Fruit fly (Drosophila melanogaster) whole organism, embryonic: ENCODE measurements around the gene Obp19d.

Experiments used
- Bgb ChIP-seq: fragments of 200-800 bp; sonication (Bioruptor generic); IDR thresholded peaks from 2 replicates; pipeline ENCODE4 v1.3.6; 2022; ENCODE audit warnings: missing biosample characterization, missing genetic modification characterization; ENCODE audit not compliant: partially characterized antibody
- CG10959 ChIP-seq: fragments of 200-800 bp; sonication (Bioruptor generic); IDR thresholded peaks from 2 replicates; pipeline ENCODE4 v1.3.6; 2022; ENCODE audit warnings: missing biosample characterization, missing genetic modification characterization
- CG12155 ChIP-seq: fragments of 200-800 bp; sonication (Bioruptor generic); optimal IDR thresholded peaks from 3 replicates; lab custom pipeline; 2016; ENCODE audit warnings: missing biosample characterization, missing genetic modification characterization
- CG12299 ChIP-seq: fragments of 200-800 bp; sonication (Bioruptor generic); optimal IDR thresholded peaks from 2 replicates; lab custom pipeline; 2018; ENCODE audit warnings: missing biosample characterization, mild to moderate bottlenecking, missing genetic modification characterization
- CG14441 ChIP-seq: fragments of 200-800 bp; sonication (Bioruptor generic); IDR thresholded peaks from 2 replicates; pipeline ENCODE4 v1.3.6; 2022; ENCODE audit warnings: missing biosample characterization, missing genetic modification characterization
- CG14860 ChIP-seq: fragments of 200-800 bp; sonication (Bioruptor generic); IDR thresholded peaks from 3 replicates; pipeline ENCODE4 v1.3.6; 2022; ENCODE audit warnings: missing biosample characterization, missing genetic modification characterization; ENCODE audit not compliant: partially characterized antibody
- CG15696 ChIP-seq: fragments of 200-800 bp; sonication (Bioruptor generic); optimal IDR thresholded peaks from 2 replicates; lab custom pipeline; 2019; ENCODE audit warnings: missing biosample characterization, mild to moderate bottlenecking, missing genetic modification characterization, moderate library complexity
- CG1602 ChIP-seq: fragments of 200-800 bp; sonication (Bioruptor generic); optimal IDR thresholded peaks from 3 replicates; lab custom pipeline; 2016; ENCODE audit warnings: missing biosample characterization, missing genetic modification characterization
- CG16813 ChIP-seq: fragments of 200-800 bp; sonication (Bioruptor generic); IDR thresholded peaks from 3 replicates; pipeline ENCODE4 v1.3.6; 2022; ENCODE audit warnings: missing biosample characterization, missing genetic modification characterization; ENCODE audit not compliant: partially characterized antibody
- CG17361 ChIP-seq: fragments of 200-800 bp; sonication (Bioruptor generic); IDR thresholded peaks from 3 replicates; pipeline ENCODE4 v1.3.6; 2022; ENCODE audit warnings: missing biosample characterization, missing genetic modification characterization
- CG3065 ChIP-seq: fragments of 200-800 bp; sonication (Bioruptor generic); optimal IDR thresholded peaks from 2 replicates; lab custom pipeline; 2016; ENCODE audit warnings: missing biosample characterization, missing genetic modification characterization
- CG3281 ChIP-seq: fragments of 200-800 bp; sonication (Bioruptor generic); optimal IDR thresholded peaks from 3 replicates; lab custom pipeline; 2017; ENCODE audit warnings: missing biosample characterization, mild to moderate bottlenecking, missing genetic modification characterization
- CG33557 ChIP-seq: fragments of 200-800 bp; sonication (Bioruptor generic); optimal IDR thresholded peaks from 2 replicates; lab custom pipeline; 2019; ENCODE audit warnings: missing biosample characterization, mild to moderate bottlenecking, missing genetic modification characterization, moderate library complexity
- CG4282 ChIP-seq: fragments of 200-800 bp; sonication (Bioruptor generic); optimal IDR thresholded peaks from 2 replicates; lab custom pipeline; 2016; ENCODE audit warnings: missing biosample characterization, missing genetic modification characterization
- CG5953 ChIP-seq: fragments of 200-800 bp; sonication (Bioruptor generic); IDR thresholded peaks from 2 replicates; pipeline ENCODE4 v1.3.6; 2022; ENCODE audit warnings: missing biosample characterization, missing genetic modification characterization
- CG7372 ChIP-seq: fragments of 200-800 bp; sonication (Bioruptor generic); IDR thresholded peaks from 2 replicates; pipeline ENCODE4 v1.3.6; 2022; ENCODE audit warnings: missing biosample characterization, missing genetic modification characterization
- CG8765 ChIP-seq: fragments of 200-800 bp; sonication (Bioruptor generic); IDR thresholded peaks from 2 replicates; pipeline ENCODE4 v1.3.6; 2022; ENCODE audit warnings: missing biosample characterization, missing genetic modification characterization
- D ChIP-seq, 2 experiments: fragments of 200-800 bp in 1 of 2; fragments of >200 bp in 1 of 2; sonication (Bioruptor generic) in 1 of 2; optimal IDR thresholded peaks; 2 replicates in 1 of 2; 3 replicates in 1 of 2; lab custom pipeline; 2017; ENCODE audit warnings: mild to moderate bottlenecking in 1 of 2, missing biosample characterization in 1 of 2, missing genetic modification characterization in 1 of 2, missing genetic modification reagents in 1 of 2
- Dip2 ChIP-seq: fragments of 200-800 bp; sonication (Bioruptor generic); IDR thresholded peaks from 2 replicates; pipeline ENCODE4 v1.3.6; 2022; ENCODE audit warnings: missing biosample characterization, missing genetic modification characterization
- Drgx ChIP-seq: fragments of 200-800 bp; sonication (Bioruptor generic); IDR thresholded peaks from 2 replicates; pipeline ENCODE4 v1.3.6; 2022; ENCODE audit warnings: missing biosample characterization, missing genetic modification characterization
- E2f1 ChIP-seq: fragments of 200-800 bp; sonication (Bioruptor generic); IDR thresholded peaks from 2 replicates; pipeline ENCODE4 v1.3.6; 2022; ENCODE audit warnings: missing biosample characterization, missing genetic modification characterization
- H15 ChIP-seq: fragments of 200-800 bp; sonication (Bioruptor generic); IDR thresholded peaks from 3 replicates; pipeline ENCODE4 v1.3.6; 2022; ENCODE audit warnings: missing biosample characterization, missing genetic modification characterization
- NC2β ChIP-seq: fragments of 200-800 bp; sonication (Bioruptor generic); optimal IDR thresholded peaks from 2 replicates; lab custom pipeline; 2016; ENCODE audit warnings: missing biosample characterization, missing genetic modification characterization
- PHDP ChIP-seq: fragments of 200-800 bp; sonication (Bioruptor generic); optimal IDR thresholded peaks from 3 replicates; lab custom pipeline; 2018; ENCODE audit warnings: missing biosample characterization, mild to moderate bottlenecking, missing genetic modification characterization, moderate library complexity
- Rx ChIP-seq: fragments of 200-800 bp; sonication (Bioruptor generic); IDR thresholded peaks from 2 replicates; pipeline ENCODE4 v1.3.6; 2022; ENCODE audit warnings: missing biosample characterization, missing genetic modification characterization
- Sry-δ ChIP-seq: fragments of 200-800 bp; sonication (Bioruptor generic); optimal IDR thresholded peaks from 2 replicates; lab custom pipeline; 2016; ENCODE audit warnings: missing biosample characterization, missing genetic modification characterization
- Xrp1 ChIP-seq: fragments of 200-800 bp; sonication (Bioruptor generic); IDR thresholded peaks from 2 replicates; pipeline ENCODE4 v1.3.6; 2022; ENCODE audit warnings: missing biosample characterization, missing genetic modification characterization
- YL-1 ChIP-seq: fragments of 200-800 bp; sonication (Bioruptor generic); optimal IDR thresholded peaks from 3 replicates; lab custom pipeline; 2017; ENCODE audit warnings: missing biosample characterization, mild to moderate bottlenecking, missing genetic modification characterization
- al ChIP-seq: fragments of 200-800 bp; sonication (Bioruptor generic); IDR thresholded peaks from 2 replicates; pipeline ENCODE4 v1.3.6; 2022; ENCODE audit warnings: missing biosample characterization, missing genetic modification characterization
- chn ChIP-seq: fragments of 200-800 bp; sonication (Bioruptor generic); optimal IDR thresholded peaks from 2 replicates; lab custom pipeline; 2016; ENCODE audit warnings: missing biosample characterization, missing genetic modification characterization
- croc ChIP-seq: fragments of 200-800 bp; sonication (Bioruptor generic); conservative IDR thresholded peaks from 3 replicates; pipeline ENCODE4 v1.3.6; 2022; ENCODE audit warnings: missing biosample characterization, missing genetic modification characterization
- esg ChIP-seq: fragments of 200-800 bp; sonication (Bioruptor generic); conservative IDR thresholded peaks from 2 replicates; pipeline ENCODE4 v1.3.6; 2022; ENCODE audit warnings: missing biosample characterization, missing genetic modification characterization
- eyg ChIP-seq: fragments of 200-800 bp; sonication (Bioruptor generic); optimal IDR thresholded peaks from 3 replicates; lab custom pipeline; 2016; ENCODE audit warnings: missing biosample characterization, missing genetic modification characterization
- gsb-n ChIP-seq: fragments of 200-800 bp; sonication (Bioruptor generic); optimal IDR thresholded peaks from 3 replicates; lab custom pipeline; 2018; ENCODE audit warnings: missing biosample characterization, mild to moderate bottlenecking, missing genetic modification characterization
- hb ChIP-seq: fragments of 200-800 bp; sonication (Bioruptor generic); IDR thresholded peaks from 3 replicates; pipeline ENCODE4 v1.3.6; 2022; ENCODE audit warnings: missing biosample characterization, missing genetic modification characterization; ENCODE audit not compliant: partially characterized antibody
- hbn ChIP-seq: fragments of 200-800 bp; sonication (Bioruptor generic); IDR thresholded peaks from 2 replicates; pipeline ENCODE4 v1.3.6; 2022; ENCODE audit warnings: missing biosample characterization, missing genetic modification characterization; ENCODE audit not compliant: partially characterized antibody
- ind ChIP-seq: fragments of 200-800 bp; sonication (Bioruptor generic); optimal IDR thresholded peaks from 3 replicates; lab custom pipeline; 2016; ENCODE audit warnings: missing biosample characterization, missing genetic modification characterization
- inv ChIP-seq: fragments of 200-800 bp; sonication (Bioruptor generic); IDR thresholded peaks from 2 replicates; pipeline ENCODE4 v1.3.6; 2022; ENCODE audit warnings: missing biosample characterization, missing genetic modification characterization; ENCODE audit not compliant: partially characterized antibody
- org-1 ChIP-seq: fragments of 200-800 bp; sonication (Bioruptor generic); optimal IDR thresholded peaks from 2 replicates; lab custom pipeline; 2017; ENCODE audit warnings: missing biosample characterization, missing genetic modification characterization
- pho ChIP-seq: fragments of 200-800 bp; sonication (Bioruptor generic); optimal IDR thresholded peaks from 2 replicates; lab custom pipeline; 2016; ENCODE audit warnings: missing biosample characterization, missing genetic modification characterization
- phol ChIP-seq: fragments of 200-800 bp; sonication (Bioruptor generic); optimal IDR thresholded peaks from 3 replicates; lab custom pipeline; 2018; ENCODE audit warnings: missing biosample characterization, mild to moderate bottlenecking, missing genetic modification characterization, moderate library complexity
- sd ChIP-seq: fragments of 200-800 bp; sonication (Bioruptor generic); optimal IDR thresholded peaks from 3 replicates; lab custom pipeline; 2018; ENCODE audit warnings: missing biosample characterization, mild to moderate bottlenecking, missing genetic modification characterization, moderate library complexity
- sim ChIP-seq: fragments of 200-800 bp; sonication (Bioruptor generic); IDR thresholded peaks from 2 replicates; pipeline ENCODE4 v1.3.6; 2022; ENCODE audit warnings: missing biosample characterization, missing genetic modification characterization
- slbo ChIP-seq: fragments of 200-800 bp; sonication (Bioruptor generic); IDR thresholded peaks from 2 replicates; pipeline ENCODE4 v1.3.6; 2022; ENCODE audit warnings: missing biosample characterization, missing genetic modification characterization
- slou ChIP-seq: fragments of 200-800 bp; sonication (Bioruptor generic); optimal IDR thresholded peaks from 3 replicates; lab custom pipeline; 2016; ENCODE audit warnings: missing biosample characterization, missing genetic modification characterization
- sna ChIP-seq: fragments of 200-800 bp; sonication (Bioruptor generic); IDR thresholded peaks from 2 replicates; pipeline ENCODE4 v1.3.6; 2022; ENCODE audit warnings: missing biosample characterization, missing genetic modification characterization; ENCODE audit not compliant: partially characterized antibody
- tio ChIP-seq: fragments of 200-800 bp; sonication (Bioruptor generic); optimal IDR thresholded peaks from 2 replicates; lab custom pipeline; 2017; ENCODE audit warnings: missing biosample characterization, missing genetic modification characterization, inconsistent platforms
- ttk ChIP-seq: fragments of 200-800 bp; sonication (Bioruptor generic); IDR thresholded peaks from 2 replicates; pipeline ENCODE4 v2.1.2; 2022; ENCODE audit warnings: missing biosample characterization, missing genetic modification characterization
- zfh2 ChIP-seq: fragments of 200-800 bp; sonication (Bioruptor generic); optimal IDR thresholded peaks from 2 replicates; lab custom pipeline; 2016; ENCODE audit warnings: missing biosample characterization, missing genetic modification characterization

Obp19d gene

DNA sequence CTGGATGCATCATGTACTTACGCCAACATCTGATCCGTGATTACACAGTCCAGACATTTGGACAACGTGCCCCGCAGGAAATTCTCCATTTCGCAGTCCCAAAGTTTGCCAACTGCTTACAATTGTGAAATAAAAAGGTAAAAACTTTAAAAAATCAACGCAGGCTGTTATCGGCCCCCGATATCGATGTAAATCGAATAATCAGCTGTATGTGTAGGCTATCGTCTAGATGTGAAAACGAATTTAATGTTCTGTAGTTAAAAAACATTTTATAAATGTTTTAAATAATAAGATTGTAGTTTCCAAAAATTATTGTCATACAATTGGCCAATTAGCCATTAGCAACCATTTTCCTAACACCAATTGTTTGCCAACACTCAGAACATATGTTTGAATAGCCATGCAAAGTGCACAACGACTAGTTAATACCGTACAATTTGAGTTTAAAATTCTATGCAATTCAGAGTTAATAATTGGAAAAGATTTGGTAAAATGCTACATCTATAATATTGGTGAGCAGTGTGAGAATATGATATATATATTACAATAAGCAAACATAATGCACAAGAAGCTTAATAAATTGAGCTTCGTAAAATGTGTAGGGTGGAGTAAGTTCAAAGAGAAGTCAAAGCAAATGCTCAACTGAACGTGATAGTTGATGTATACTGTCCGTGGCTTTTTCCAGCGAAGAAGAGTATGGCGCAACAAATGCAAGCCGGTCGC lies 10.2 kb downstream of the Obp19d start, which contains the start of the genes CG11710 and mal (continued):
- TF ChIP-seq sd, result no peak
- no peak for TF ChIP-seq CG4282 (GFP tag; lab: Kevin White, UChicago)
- TF ChIP-seq CG8765 (GFP tag; lab: Robert Waterston, UW), result no peak
- TF ChIP-seq hbn (GFP tag; lab: Robert Waterston, UW), result no peak
- TF ChIP-seq Sry-δ (GFP tag; lab: Kevin White, UChicago), result peak; percentile 36
- TF ChIP-seq sim (GFP tag; lab: Robert Waterston, UW), result no peak
- TF ChIP-seq ind, result peak; percentile 91
- TF ChIP-seq al (GFP tag; lab: Robert Waterston, UW), result peak; percentile 56; the same call in 1 of the 2 replicates
- TF ChIP-seq ttk, result peak; percentile 56; the same call in 1 of the 2 replicates
- TF ChIP-seq slou (GFP tag; lab: Kevin White, UChicago), result peak; percentile 69
- no peak for TF ChIP-seq inv
- peak; percentile 57; the same call in 2 of the 3 replicates for TF ChIP-seq CG14860 (GFP tag; lab: Robert Waterston, UW)
- TF ChIP-seq slbo, result peak; percentile 73
- TF ChIP-seq croc (GFP tag; lab: Robert Waterston, UW), result peak; percentile 77
- no peak for TF ChIP-seq CG5953 (GFP tag; lab: Robert Waterston, UW)
- TF ChIP-seq Xrp1 (GFP tag; lab: Robert Waterston, UW), result peak; percentile 82; the same call in 1 of the 2 replicates
- peak; percentile 71 for TF ChIP-seq eyg (GFP tag; lab: Kevin White, UChicago)
- TF ChIP-seq CG3281, result peak; percentile 84
- no peak for TF ChIP-seq CG33557 (GFP tag; lab: Kevin White, UChicago)
- peak; percentile 61 for TF ChIP-seq chn (GFP tag; lab: Kevin White, UChicago)
- peak; percentile 64; the same call in 2 of the 3 replicates for TF ChIP-seq H15
- peak; percentile 73; the same call in 1 of the 2 replicates for TF ChIP-seq CG7372
- peak; percentile 50; the same call in 1 of the 2 replicates for TF ChIP-seq CG10959
- no peak for TF ChIP-seq tio (GFP tag; lab: Kevin White, UChicago)
- no peak for TF ChIP-seq gsb-n (tag; lab: Kevin White, UChicago)
- peak; percentile 57 for TF ChIP-seq org-1 (GFP tag; lab: Kevin White, UChicago)
- no peak for TF ChIP-seq hb (GFP tag; lab: Robert Waterston, UW)
- TF ChIP-seq zfh2, result peak; percentile 73
- TF ChIP-seq CG12299 (tag; lab: Kevin White, UChicago), result peak; percentile 30
- TF ChIP-seq CG14441 (GFP tag; lab: Robert Waterston, UW), result peak; percentile 71
- TF ChIP-seq YL-1 (GFP tag; lab: Kevin White, UChicago), result peak; percentile 36
- peak; percentile 46; the same call in 1 of the 2 replicates for TF ChIP-seq sna (GFP tag; lab: Robert Waterston, UW)
- TF ChIP-seq CG15696 (tag; lab: Kevin White, UChicago), result peak; percentile 68
- TF ChIP-seq Drgx (GFP tag; lab: Robert Waterston, UW), result peak; percentile 63; the same call in 1 of the 2 replicates
- no peak for TF ChIP-seq D (optimal IDR thresholded peaks at IDR 0.05; lab: Kevin White, UChicago)
- no peak for TF ChIP-seq D (GFP tag; optimal IDR thresholded peaks at IDR 0.05; lab: Kevin White, UChicago)
- TF ChIP-seq CG17361 (GFP tag; lab: Robert Waterston, UW), result peak; percentile 93
- TF ChIP-seq CG16813 (GFP tag; lab: Robert Waterston, UW), result peak; percentile 35; the same call in 1 of the 3 replicates
- TF ChIP-seq E2f1 (GFP tag; lab: Robert Waterston, UW), result peak; percentile 73
- peak; percentile 38 for TF ChIP-seq NC2β
- peak; percentile 80 for TF ChIP-seq esg
- peak; percentile 87 for TF ChIP-seq phol (tag; lab: Kevin White, UChicago)
- TF ChIP-seq CG1602 (GFP tag; lab: Kevin White, UChicago), result peak; percentile 52
- no peak for TF ChIP-seq CG3065 (GFP tag; lab: Kevin White, UChicago)
- peak; percentile 67 for TF ChIP-seq CG12155 (GFP tag; lab: Kevin White, UChicago)
- TF ChIP-seq Dip2, result no peak
- TF ChIP-seq Rx (GFP tag; lab: Robert Waterston, UW), result no peak; the same call in 1 of the 2 replicates
- TF ChIP-seq Bgb (GFP tag; lab: Robert Waterston, UW), result no peak
- TF ChIP-seq PHDP, result peak; percentile 74
- peak; percentile 48 for TF ChIP-seq pho (GFP tag; lab: Kevin White, UChicago)
